Worm (Caenorhabditis elegans): ENCODE data around the gene str-79.
A peak's percentile ranks its signal among the peaks of the same experiment; 100 is the strongest.

Gene str-79

DNA sequence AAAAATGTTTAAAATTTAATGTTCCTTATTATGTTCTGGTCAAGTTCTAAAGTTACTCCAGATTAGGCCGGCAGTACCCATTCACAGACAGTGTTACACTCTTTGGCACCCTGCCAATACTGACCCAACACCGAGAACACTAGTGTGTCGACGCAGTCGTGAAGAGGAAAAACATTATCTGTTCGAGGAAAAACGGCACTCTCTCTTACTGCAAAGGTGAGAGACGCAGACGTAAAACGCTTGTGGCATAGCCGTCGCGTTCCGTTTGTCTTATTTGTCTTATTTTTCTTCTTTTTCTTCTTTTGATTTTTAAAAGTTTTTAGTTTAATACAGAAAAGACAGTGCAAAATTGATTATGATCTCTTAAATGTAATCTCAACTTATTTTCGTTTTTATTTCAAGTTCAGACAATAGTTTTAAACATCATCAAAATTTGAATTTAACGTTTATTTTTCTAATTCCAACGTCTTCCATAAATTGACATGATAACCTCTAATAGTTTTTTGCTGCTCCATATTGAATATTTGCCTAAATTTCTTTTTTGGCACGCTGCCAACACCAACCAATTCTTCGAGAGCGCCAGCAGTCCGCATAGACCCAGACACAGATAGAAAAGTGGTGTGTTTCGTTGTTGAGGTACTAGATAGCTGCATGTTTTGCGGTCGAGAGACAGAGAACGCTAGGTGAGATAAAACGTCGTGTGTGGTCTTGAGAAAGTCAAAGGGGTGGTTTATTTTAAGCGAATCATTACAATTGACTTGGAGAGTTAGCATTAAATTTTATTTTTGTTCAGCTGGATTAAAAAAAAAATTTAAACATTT is 8.6 kb upstream of the str-79 start (continued):
- TF ChIP-seq pqm-1 (tag; optimal IDR thresholded peaks at IDR 0.05) (no peak), hlh-17 (GFP tag; optimal IDR thresholded peaks at IDR 0.05; ENCODE audit: borderline replicate concordance) (no peak), lir-3 (tag; optimal IDR thresholded peaks at IDR 0.05; ENCODE audit: poor library complexity) (no peak), elt-3 (tag; optimal IDR thresholded peaks at IDR 0.05) (no peak), nhr-47 (tag; optimal IDR thresholded peaks at IDR 0.05) (peak; percentile 41), unc-130 (tag; optimal IDR thresholded peaks at IDR 0.05) (no peak), ceh-82 (tag; optimal IDR thresholded peaks at IDR 0.05) (peak in 2 of 3 experiments; percentile 4 to 58), vab-15 (tag; optimal IDR thresholded peaks at IDR 0.05) (no peak), skn-1 (tag; optimal IDR thresholded peaks at IDR 0.05) (peak; percentile 64), lin-14 (GFP tag; optimal IDR thresholded peaks at IDR 0.05) (peak; percentile 86), swsn-7 (tag; optimal IDR thresholded peaks at IDR 0.05) (peak; percentile 21), efl-3 (GFP tag; optimal IDR thresholded peaks at IDR 0.05) (no peak), mdl-1 (tag; optimal IDR thresholded peaks at IDR 0.05) (peak in 1 of 2 experiments; percentile 7), lsy-2 (tag; optimal IDR thresholded peaks at IDR 0.05) (peak in 1 of 2 experiments; percentile 50), fkh-10 (GFP tag; optimal IDR thresholded peaks at IDR 0.05) (no peak), nhr-76 (tag; optimal IDR thresholded peaks at IDR 0.05) (no peak), ceh-90 (tag; optimal IDR thresholded peaks at IDR 0.05) (no peak), nhr-90 (tag; optimal IDR thresholded peaks at IDR 0.05; ENCODE audit: poor library complexity) (peak; percentile 42), fos-1 (tag; optimal IDR thresholded peaks at IDR 0.05) (no peak), fkh-8 (tag; optimal IDR thresholded peaks at IDR 0.05) (peak; percentile 33), ceh-8 (GFP tag; optimal IDR thresholded peaks at IDR 0.05) (no peak), dpl-1 (GFP tag; optimal IDR thresholded peaks at IDR 0.05) (peak in 1 of 3 experiments; percentile 20), isw-1 (GFP tag; IDR thresholded peaks at IDR 0.05) (no peak), snpc-4 (tag; optimal IDR thresholded peaks at IDR 0.05) (peak; percentile 7), lin-35 (GFP tag; optimal IDR thresholded peaks at IDR 0.05) (peak in 1 of 2 experiments; percentile 45), xbp-1 (tag; optimal IDR thresholded peaks at IDR 0.05) (peak; percentile 22), nhr-237 (tag; optimal IDR thresholded peaks at IDR 0.05) (no peak), elt-2 (tag; optimal IDR thresholded peaks at IDR 0.05) (peak; percentile 21), ets-5 (GFP tag; IDR thresholded peaks at IDR 0.05) (no peak), nhr-77 (tag; optimal IDR thresholded peaks at IDR 0.05) (peak; percentile 2), snu-23 (GFP tag; optimal IDR thresholded peaks at IDR 0.05) (peak; percentile 52), mab-9 (GFP tag; IDR thresholded peaks at IDR 0.05) (no peak)

ce11 chrX:1962273-1962672 is 7.4 kb upstream of the str-79 start, which contains the start of gene F52D2.7:
TSS of gene F52D2.7 (plus strand) at chrX:1962573.
- TF ChIP-seq zag-1 (tag; optimal IDR thresholded peaks at IDR 0.05) (no peak), lin-39 (tag; optimal IDR thresholded peaks at IDR 0.05) (no peak), C04F5.9 (tag; optimal IDR thresholded peaks at IDR 0.05) (no peak), elt-3 (tag; optimal IDR thresholded peaks at IDR 0.05) (no peak), snu-23 (GFP tag; optimal IDR thresholded peaks at IDR 0.05) (no peak), nhr-85 (tag) (peak; percentile 40)

ce11 chrX:1964411-1964810 is 5.3 kb upstream of the str-79 start:
- TF ChIP-seq pqm-1 (tag; optimal IDR thresholded peaks at IDR 0.05) (no peak), tbx-2 (tag; optimal IDR thresholded peaks at IDR 0.05) (no peak), ama-1 (optimal IDR thresholded peaks at IDR 0.05) (no peak), nhr-84 (tag; optimal IDR thresholded peaks at IDR 0.05) (no peak), aha-1 (tag; optimal IDR thresholded peaks at IDR 0.05) (no peak), nhr-47 (tag; optimal IDR thresholded peaks at IDR 0.05) (no peak), jun-1 (tag; optimal IDR thresholded peaks at IDR 0.05) (no peak), nhr-28 (tag; optimal IDR thresholded peaks at IDR 0.05) (no peak), elt-3 (tag; optimal IDR thresholded peaks at IDR 0.05) (no peak), efl-1 (optimal IDR thresholded peaks at IDR 0.05) (no peak), efl-1 (GFP tag; optimal IDR thresholded peaks at IDR 0.05 in 1 of 2) (no peak), ztf-4 (tag; optimal IDR thresholded peaks at IDR 0.05) (no peak), snu-23 (GFP tag; optimal IDR thresholded peaks at IDR 0.05) (no peak), unc-30 (tag; optimal IDR thresholded peaks at IDR 0.05) (no peak), mab-9 (GFP tag; IDR thresholded peaks at IDR 0.05) (no peak), skn-1 (tag; optimal IDR thresholded peaks at IDR 0.05) (no peak), alr-1 (tag; optimal IDR thresholded peaks at IDR 0.05; ENCODE audit: borderline replicate concordance) (no peak), irx-1 (tag; optimal IDR thresholded peaks at IDR 0.05) (no peak), nhr-90 (tag; optimal IDR thresholded peaks at IDR 0.05; ENCODE audit: poor library complexity) (no peak), sptf-1 (tag; optimal IDR thresholded peaks at IDR 0.05) (no peak)
